Fruit fly (Drosophila melanogaster) whole organism, embryonic: ENCODE data around the gene CG14183.

ENCODE experiments used
- Adf1 ChIP-seq: fragments of 200-800 bp; sonication (Bioruptor generic); IDR thresholded peaks from 2 replicates; pipeline ENCODE4 v1.3.6; 2022; ENCODE audit warnings: missing biosample characterization, missing genetic modification characterization
- B-H2 ChIP-seq: fragments of 200-800 bp; sonication (Bioruptor generic); optimal IDR thresholded peaks from 2 replicates; lab custom pipeline; 2018; ENCODE audit warnings: missing biosample characterization, mild to moderate bottlenecking, missing genetic modification characterization
- CG10431 ChIP-seq: fragments of 200-800 bp; sonication (Bioruptor generic); optimal IDR thresholded peaks from 3 replicates; lab custom pipeline; 2018; ENCODE audit warnings: missing biosample characterization, mild to moderate bottlenecking, missing genetic modification characterization
- CG1233 ChIP-seq: fragments of 200-800 bp; sonication (Bioruptor generic); optimal IDR thresholded peaks from 4 replicates; lab custom pipeline; 2018; ENCODE audit warnings: missing biosample characterization, mild to moderate bottlenecking, missing genetic modification characterization
- CG12659 ChIP-seq: fragments of 200-800 bp; sonication (Bioruptor generic); optimal IDR thresholded peaks from 3 replicates; lab custom pipeline; 2017; ENCODE audit warnings: mild to moderate bottlenecking, missing biosample characterization, missing genetic modification reagents, missing genetic modification characterization
- CG13296 ChIP-seq: fragments of 200-800 bp; sonication (Bioruptor generic); optimal IDR thresholded peaks from 3 replicates; lab custom pipeline; 2018; ENCODE audit warnings: missing biosample characterization, mild to moderate bottlenecking, missing genetic modification characterization
- CG14014 ChIP-seq: fragments of 200-800 bp; sonication (Bioruptor generic); IDR thresholded peaks from 2 replicates; pipeline ENCODE4 v1.3.6; 2022; ENCODE audit warnings: missing biosample characterization, missing genetic modification characterization
- CG15514 ChIP-seq: fragments of 200-800 bp; sonication (Bioruptor generic); optimal IDR thresholded peaks from 3 replicates; lab custom pipeline; 2017; ENCODE audit warnings: missing biosample characterization, missing genetic modification characterization, mild to moderate bottlenecking, moderate library complexity, missing genetic modification reagents
- CG16779 ChIP-seq: fragments of 200-800 bp; sonication (Bioruptor generic); IDR thresholded peaks from 2 replicates; pipeline ENCODE4 v1.3.6; 2022; ENCODE audit warnings: missing biosample characterization, missing genetic modification characterization
- CG17361 ChIP-seq: fragments of 200-800 bp; sonication (Bioruptor generic); IDR thresholded peaks from 3 replicates; pipeline ENCODE4 v1.3.6; 2022; ENCODE audit warnings: missing biosample characterization, missing genetic modification characterization
- CG2116 ChIP-seq: fragments of 200-800 bp; sonication (Bioruptor generic); optimal IDR thresholded peaks from 3 replicates; lab custom pipeline; 2018; ENCODE audit warnings: missing biosample characterization, mild to moderate bottlenecking, missing genetic modification characterization
- CG2875 ChIP-seq: fragments of 200-800 bp; sonication (Bioruptor generic); optimal IDR thresholded peaks from 2 replicates; lab custom pipeline; 2017; ENCODE audit warnings: missing biosample characterization, mild to moderate bottlenecking, missing genetic modification characterization, missing genetic modification reagents
- CG30431 ChIP-seq: fragments of 200-800 bp; sonication (Bioruptor generic); optimal IDR thresholded peaks from 2 replicates; lab custom pipeline; 2017; ENCODE audit warnings: missing biosample characterization, missing genetic modification characterization
- CG31365 ChIP-seq: fragments of 200-800 bp; sonication (Bioruptor generic); optimal IDR thresholded peaks from 2 replicates; lab custom pipeline; 2018; ENCODE audit warnings: missing biosample characterization, mild to moderate bottlenecking, missing genetic modification characterization
- CG32767 ChIP-seq: fragments of 200-800 bp; sonication (Bioruptor generic); IDR thresholded peaks from 2 replicates; pipeline ENCODE4 v1.3.6; 2022; ENCODE audit warnings: missing biosample characterization, missing genetic modification characterization
- CG42726 ChIP-seq: fragments of 200-800 bp; sonication (Bioruptor generic); IDR thresholded peaks from 2 replicates; pipeline ENCODE4 v1.3.6; 2022; ENCODE audit warnings: missing biosample characterization, missing genetic modification characterization; ENCODE audit not compliant: partially characterized antibody
- CG7745 ChIP-seq: fragments of 200-800 bp; sonication (Bioruptor generic); optimal IDR thresholded peaks from 2 replicates; lab custom pipeline; 2018; ENCODE audit warnings: missing biosample characterization, mild to moderate bottlenecking, missing genetic modification characterization, moderate library complexity
- CG7987 ChIP-seq: fragments of 200-800 bp; sonication (Bioruptor generic); optimal IDR thresholded peaks from 2 replicates; lab custom pipeline; 2018; ENCODE audit warnings: missing biosample characterization, mild to moderate bottlenecking, missing genetic modification characterization, moderate library complexity
- CG9797 ChIP-seq: fragments of 200-800 bp; sonication (Bioruptor generic); optimal IDR thresholded peaks from 3 replicates; lab custom pipeline; 2018; ENCODE audit warnings: missing biosample characterization, mild to moderate bottlenecking, missing genetic modification characterization
- CrebB ChIP-seq: fragments of 200-800 bp; sonication (Bioruptor generic); optimal IDR thresholded peaks from 3 replicates; lab custom pipeline; 2018; ENCODE audit warnings: missing biosample characterization, mild to moderate bottlenecking, missing genetic modification characterization
- D ChIP-seq, 2 experiments: fragments of 200-800 bp in 1 of 2; fragments of >200 bp in 1 of 2; sonication (Bioruptor generic) in 1 of 2; optimal IDR thresholded peaks; 2 replicates in 1 of 2; 3 replicates in 1 of 2; lab custom pipeline; 2017; ENCODE audit warnings: mild to moderate bottlenecking in 1 of 2, missing biosample characterization in 1 of 2, missing genetic modification characterization in 1 of 2, missing genetic modification reagents in 1 of 2
- E2f1 ChIP-seq: fragments of 200-800 bp; sonication (Bioruptor generic); IDR thresholded peaks from 2 replicates; pipeline ENCODE4 v1.3.6; 2022; ENCODE audit warnings: missing biosample characterization, missing genetic modification characterization
- ERR ChIP-seq: fragments of 200-800 bp; sonication (Bioruptor generic); optimal IDR thresholded peaks from 2 replicates; lab custom pipeline; 2016; ENCODE audit warnings: missing biosample characterization, missing genetic modification characterization
- Gsc ChIP-seq: fragments of 200-800 bp; sonication (Bioruptor generic); IDR thresholded peaks from 2 replicates; pipeline ENCODE4 v1.3.6; 2022; ENCODE audit warnings: missing biosample characterization, missing genetic modification characterization
- Hmr ChIP-seq: fragments of 200-800 bp; sonication (Bioruptor generic); optimal IDR thresholded peaks from 3 replicates; lab custom pipeline; 2017; ENCODE audit warnings: mild to moderate bottlenecking, missing biosample characterization, missing genetic modification reagents, missing genetic modification characterization
- Med ChIP-seq: fragments of 200-800 bp; sonication (Bioruptor generic); peaks from one replicate; lab custom pipeline; 2016; ENCODE audit warnings: missing biosample characterization, missing genetic modification characterization, mild to moderate bottlenecking, inconsistent platforms, moderate library complexity
- Ssrp ChIP-seq: fragments of 200-800 bp; sonication (Bioruptor generic); optimal IDR thresholded peaks from 2 replicates; lab custom pipeline; 2018; ENCODE audit warnings: missing biosample characterization, mild to moderate bottlenecking, missing genetic modification characterization, moderate library complexity
- az2 ChIP-seq: fragments of 200-800 bp; sonication (Bioruptor generic); optimal IDR thresholded peaks from 3 replicates; lab custom pipeline; 2016; ENCODE audit warnings: missing biosample characterization, missing genetic modification characterization
- dm ChIP-seq: fragments of 200-800 bp; sonication (Bioruptor generic); optimal IDR thresholded peaks from 3 replicates; lab custom pipeline; 2016; ENCODE audit warnings: missing biosample characterization, missing genetic modification characterization
- dpn ChIP-seq, 2 experiments: fragments of 200-800 bp; sonication (Bioruptor generic); optimal IDR thresholded peaks; 3 replicates each; lab custom pipeline; 2016; ENCODE audit warnings: missing biosample characterization in 2 of 2, missing genetic modification characterization in 2 of 2
- gem ChIP-seq: fragments of 200-800 bp; sonication (Bioruptor generic); optimal IDR thresholded peaks from 2 replicates; lab custom pipeline; 2019; ENCODE audit warnings: missing biosample characterization, mild to moderate bottlenecking, missing genetic modification characterization, moderate library complexity
- h ChIP-seq: fragments of >200 bp; optimal IDR thresholded peaks from 2 replicates; lab custom pipeline; 2017
- lilli ChIP-seq: fragments of 200-800 bp; sonication (Bioruptor generic); optimal IDR thresholded peaks from 3 replicates; lab custom pipeline; 2016; ENCODE audit warnings: missing biosample characterization, missing genetic modification characterization
- luna ChIP-seq: fragments of 200-800 bp; sonication (Bioruptor generic); optimal IDR thresholded peaks from 2 replicates; lab custom pipeline; 2016; ENCODE audit warnings: missing biosample characterization, missing genetic modification characterization
- pfk ChIP-seq: fragments of 200-800 bp; sonication (Bioruptor generic); optimal IDR thresholded peaks from 2 replicates; lab custom pipeline; 2018; ENCODE audit warnings: missing biosample characterization, mild to moderate bottlenecking, missing genetic modification characterization, moderate library complexity
- sc ChIP-seq, 3 experiments: fragments of >200 bp in 2 of 3; fragments of 200-800 bp in 1 of 3; sonication (Bioruptor generic) in 1 of 3; optimal IDR thresholded peaks; 2 replicates in 2 of 3; 3 replicates in 1 of 3; lab custom pipeline; 2017; ENCODE audit warnings: mild to moderate bottlenecking in 1 of 3, missing biosample characterization in 1 of 3, missing genetic modification characterization in 1 of 3, missing genetic modification reagents in 1 of 3
- schlank ChIP-seq: fragments of 200-800 bp; sonication (Bioruptor generic); optimal IDR thresholded peaks from 2 replicates; lab custom pipeline; 2018; ENCODE audit warnings: missing biosample characterization, mild to moderate bottlenecking, missing genetic modification characterization
- scrt ChIP-seq: fragments of 200-800 bp; sonication (Bioruptor generic); optimal IDR thresholded peaks from 2 replicates; lab custom pipeline; 2018; ENCODE audit warnings: missing biosample characterization, mild to moderate bottlenecking, missing genetic modification characterization, moderate library complexity
- seq ChIP-seq: fragments of 200-800 bp; sonication (Bioruptor generic); IDR thresholded peaks from 2 replicates; pipeline ENCODE4 v1.3.6; 2022; ENCODE audit warnings: missing biosample characterization, missing genetic modification characterization
- slbo ChIP-seq: fragments of 200-800 bp; sonication (Bioruptor generic); IDR thresholded peaks from 2 replicates; pipeline ENCODE4 v1.3.6; 2022; ENCODE audit warnings: missing biosample characterization, missing genetic modification characterization
- slou ChIP-seq: fragments of 200-800 bp; sonication (Bioruptor generic); optimal IDR thresholded peaks from 3 replicates; lab custom pipeline; 2016; ENCODE audit warnings: missing biosample characterization, missing genetic modification characterization
- slp2 ChIP-seq: fragments of 200-800 bp; sonication (Bioruptor generic); optimal IDR thresholded peaks from 2 replicates; lab custom pipeline; 2016; ENCODE audit warnings: missing biosample characterization, missing genetic modification characterization
- sob ChIP-seq: fragments of 200-800 bp; sonication (Bioruptor generic); IDR thresholded peaks from 2 replicates; pipeline ENCODE4 v1.3.6; 2022; ENCODE audit warnings: missing biosample characterization, missing genetic modification characterization
- stwl ChIP-seq: fragments of 200-800 bp; sonication (Bioruptor generic); optimal IDR thresholded peaks from 3 replicates; lab custom pipeline; 2018; ENCODE audit warnings: missing biosample characterization, mild to moderate bottlenecking, missing genetic modification characterization, moderate library complexity
- trem ChIP-seq: fragments of 200-800 bp; optimal IDR thresholded peaks from 3 replicates; lab custom pipeline; 2019; ENCODE audit warnings: missing biosample characterization, mild to moderate bottlenecking, missing genetic modification characterization, moderate library complexity
- vvl ChIP-seq: fragments of 200-800 bp; sonication (Bioruptor generic); IDR thresholded peaks from 2 replicates; pipeline ENCODE4 v1.3.6; 2022; ENCODE audit warnings: missing biosample characterization, missing genetic modification characterization
- zen2 ChIP-seq: fragments of 200-800 bp; sonication (Bioruptor generic); IDR thresholded peaks from 3 replicates; pipeline ENCODE4 v1.3.6; 2022; ENCODE audit warnings: missing biosample characterization, missing genetic modification characterization; ENCODE audit not compliant: partially characterized antibody
- zfh2 ChIP-seq: fragments of 200-800 bp; sonication (Bioruptor generic); optimal IDR thresholded peaks from 2 replicates; lab custom pipeline; 2016; ENCODE audit warnings: missing biosample characterization, missing genetic modification characterization

Gene CG14183

dm6 chr3L:20002482-20003234 lies 25.0 kb downstream of the CG14183 start, which contains the start of gene CG7668 (continued):
- no peak for TF ChIP-seq Gsc (GFP tag; lab: Robert Waterston, UW)
- no peak for TF ChIP-seq zen2 (GFP tag; lab: Robert Waterston, UW)
- TF ChIP-seq sob (GFP tag; lab: Robert Waterston, UW), result peak; percentile 92; the same call in 1 of the 2 replicates
- TF ChIP-seq az2 (GFP tag; lab: Kevin White, UChicago), result peak; percentile 91
- peak; percentile 89 for TF ChIP-seq seq (GFP tag; lab: Robert Waterston, UW)
- no peak for TF ChIP-seq CG7745 (tag; lab: Kevin White, UChicago)
- peak; percentile 87 for TF ChIP-seq CG1233
- TF ChIP-seq Med (GFP tag; lab: Kevin White, UChicago), result peak; percentile 97
- peak; percentile 87 for TF ChIP-seq Ssrp
- TF ChIP-seq CG16779, result peak; percentile 92
- peak; percentile 86 for TF ChIP-seq CG32767
- peak; percentile 86 for TF ChIP-seq slp2 (GFP tag; lab: Kevin White, UChicago)
- TF ChIP-seq gem (tag; lab: Kevin White, UChicago), result peak; percentile 96
- TF ChIP-seq CG2875 (GFP tag; lab: Kevin White, UChicago), result peak; percentile 82
- TF ChIP-seq CG12659 (GFP tag; lab: Kevin White, UChicago), result peak; percentile 94
- peak; percentile 75 for TF ChIP-seq CG31365 (tag; lab: Kevin White, UChicago)
- TF ChIP-seq D (optimal IDR thresholded peaks at IDR 0.05; lab: Kevin White, UChicago), result no peak
- TF ChIP-seq D (GFP tag; optimal IDR thresholded peaks at IDR 0.05; lab: Kevin White, UChicago), result peak; percentile 86
- TF ChIP-seq CrebB (tag; lab: Kevin White, UChicago), result peak; percentile 87
- peak; percentile 61 for TF ChIP-seq luna (GFP tag; lab: Kevin White, UChicago)
- peak; percentile 90 for TF ChIP-seq lilli (GFP tag; lab: Kevin White, UChicago)
- peak; percentile 78 for TF ChIP-seq stwl (tag; lab: Kevin White, UChicago)
- TF ChIP-seq CG14014 (GFP tag; lab: Robert Waterston, UW), result peak; percentile 90
- TF ChIP-seq vvl (GFP tag; lab: Robert Waterston, UW), result peak; percentile 98
- peak; percentile 94 for TF ChIP-seq Hmr (GFP tag; lab: Kevin White, UChicago)
- peak; percentile 65 for TF ChIP-seq ERR (GFP tag; lab: Kevin White, UChicago)
- no peak for TF ChIP-seq sc (optimal IDR thresholded peaks at IDR 0.05; lab: Kevin White, UChicago)
- peak; percentile 58 for TF ChIP-seq sc (GFP tag; optimal IDR thresholded peaks at IDR 0.05; lab: Kevin White, UChicago)
- TF ChIP-seq CG30431 (GFP tag; lab: Kevin White, UChicago), result no peak
- TF ChIP-seq slbo, result peak; percentile 91
- TF ChIP-seq CG15514 (GFP tag; lab: Kevin White, UChicago), result peak; percentile 86
- peak; percentile 89 to 93 for TF ChIP-seq dpn (GFP tag; optimal IDR thresholded peaks at IDR 0.05; lab: Kevin White, UChicago)
- peak; percentile 47 for TF ChIP-seq pfk (GFP tag; lab: Kevin White, UChicago)
- peak; percentile 69 for TF ChIP-seq slou (GFP tag; lab: Kevin White, UChicago)
- TF ChIP-seq B-H2 (GFP tag; lab: Kevin White, UChicago), result peak; percentile 87
- TF ChIP-seq schlank (tag; lab: Kevin White, UChicago), result peak; percentile 84
- TF ChIP-seq h (lab: Kevin White, UChicago), result no peak
- TF ChIP-seq CG13296 (GFP tag; lab: Kevin White, UChicago), result peak; percentile 92
- TF ChIP-seq CG17361 (GFP tag; lab: Robert Waterston, UW), result peak; percentile 90
- peak; percentile 90 for TF ChIP-seq trem (tag; lab: Kevin White, UChicago)
- peak; percentile 78 for TF ChIP-seq scrt (GFP tag; lab: Kevin White, UChicago)
- peak; percentile 87 for TF ChIP-seq E2f1 (GFP tag; lab: Robert Waterston, UW)
- peak; percentile 77 for TF ChIP-seq zfh2
- peak; percentile 68 for TF ChIP-seq CG2116 (GFP tag; lab: Kevin White, UChicago)
- TF ChIP-seq Adf1 (GFP tag; lab: Robert Waterston, UW), result peak; percentile 61
- peak; percentile 71 for TF ChIP-seq CG10431
- TF ChIP-seq CG9797 (GFP tag; lab: Kevin White, UChicago), result peak; percentile 63
- TF ChIP-seq CG7987 (GFP tag; lab: Kevin White, UChicago), result peak; percentile 86
- peak; percentile 78 for TF ChIP-seq dm
- TF ChIP-seq CG42726 (GFP tag; lab: Robert Waterston, UW), result no peak
